Fruit fly (Drosophila melanogaster) whole organism, embryonic: ENCODE data around the gene wrd.
A peak's percentile ranks its signal among the peaks of the same experiment; 100 is the strongest.

ENCODE experiments used
- B-H2 ChIP-seq: fragments of 200-800 bp; sonication (Bioruptor generic); optimal IDR thresholded peaks from 2 replicates; lab custom pipeline; 2018; ENCODE audit warnings: missing biosample characterization, mild to moderate bottlenecking, missing genetic modification characterization
- CG10366 ChIP-seq: fragments of 200-800 bp; sonication (Bioruptor generic); IDR thresholded peaks from 2 replicates; pipeline ENCODE4 v1.3.6; 2022; ENCODE audit warnings: missing biosample characterization, missing genetic modification characterization
- CG11085 ChIP-seq: fragments of 200-800 bp; sonication (Bioruptor generic); IDR thresholded peaks from 2 replicates; pipeline ENCODE4 v1.3.6; 2022; ENCODE audit warnings: missing biosample characterization, missing genetic modification characterization
- CG12155 ChIP-seq: fragments of 200-800 bp; sonication (Bioruptor generic); optimal IDR thresholded peaks from 3 replicates; lab custom pipeline; 2016; ENCODE audit warnings: missing biosample characterization, missing genetic modification characterization
- CG12391 ChIP-seq: fragments of 200-800 bp; sonication (Bioruptor generic); optimal IDR thresholded peaks from 3 replicates; lab custom pipeline; 2018; ENCODE audit warnings: missing biosample characterization, mild to moderate bottlenecking, missing genetic modification characterization, moderate library complexity
- CG12744 ChIP-seq: fragments of 200-800 bp; sonication (Bioruptor generic); optimal IDR thresholded peaks from 2 replicates; lab custom pipeline; 2016; ENCODE audit warnings: missing biosample characterization, missing genetic modification characterization
- CG13296 ChIP-seq: fragments of 200-800 bp; sonication (Bioruptor generic); optimal IDR thresholded peaks from 3 replicates; lab custom pipeline; 2018; ENCODE audit warnings: missing biosample characterization, mild to moderate bottlenecking, missing genetic modification characterization
- CG13775 ChIP-seq: fragments of 200-800 bp; sonication (Bioruptor generic); optimal IDR thresholded peaks from 3 replicates; lab custom pipeline; 2017; ENCODE audit warnings: missing biosample characterization, mild to moderate bottlenecking, missing genetic modification characterization
- CG14014 ChIP-seq: fragments of 200-800 bp; sonication (Bioruptor generic); IDR thresholded peaks from 2 replicates; pipeline ENCODE4 v1.3.6; 2022; ENCODE audit warnings: missing biosample characterization, missing genetic modification characterization
- CG14050 ChIP-seq: fragments of 200-800 bp; sonication (Bioruptor generic); IDR thresholded peaks from 3 replicates; pipeline ENCODE4 v1.3.6; 2022; ENCODE audit warnings: missing biosample characterization, missing genetic modification characterization
- CG14710 ChIP-seq: fragments of 200-800 bp; sonication (Bioruptor generic); optimal IDR thresholded peaks from 3 replicates; lab custom pipeline; 2019; ENCODE audit warnings: missing biosample characterization, mild to moderate bottlenecking, missing genetic modification characterization, moderate library complexity
- CG17359 ChIP-seq: fragments of 200-800 bp; sonication (Bioruptor generic); optimal IDR thresholded peaks from 3 replicates; lab custom pipeline; 2018; ENCODE audit warnings: missing biosample characterization, mild to moderate bottlenecking, missing genetic modification characterization, moderate library complexity
- CG1832 ChIP-seq: fragments of 200-800 bp; sonication (Bioruptor generic); optimal IDR thresholded peaks from 2 replicates; lab custom pipeline; 2017; ENCODE audit warnings: missing biosample characterization, mild to moderate bottlenecking, missing genetic modification characterization, inconsistent platforms
- CG18476 ChIP-seq: fragments of 200-800 bp; sonication (Bioruptor generic); optimal IDR thresholded peaks from 2 replicates; lab custom pipeline; 2016; ENCODE audit warnings: missing biosample characterization, mild to moderate bottlenecking, missing genetic modification characterization
- CG31224 ChIP-seq: fragments of 200-800 bp; sonication (Bioruptor generic); IDR thresholded peaks from 2 replicates; pipeline ENCODE4 v1.3.6; 2022; ENCODE audit warnings: missing biosample characterization, missing genetic modification characterization
- CG3407 ChIP-seq: fragments of 200-800 bp; sonication (Bioruptor generic); optimal IDR thresholded peaks from 2 replicates; lab custom pipeline; 2018; ENCODE audit warnings: missing biosample characterization, mild to moderate bottlenecking, missing genetic modification characterization
- CG3838 ChIP-seq: fragments of 200-800 bp; sonication (Bioruptor generic); optimal IDR thresholded peaks from 3 replicates; lab custom pipeline; 2016; ENCODE audit warnings: missing biosample characterization, missing genetic modification characterization
- CG4282 ChIP-seq: fragments of 200-800 bp; sonication (Bioruptor generic); optimal IDR thresholded peaks from 2 replicates; lab custom pipeline; 2016; ENCODE audit warnings: missing biosample characterization, missing genetic modification characterization
- CG4328 ChIP-seq: fragments of 200-800 bp; sonication (Bioruptor generic); optimal IDR thresholded peaks from 3 replicates; lab custom pipeline; 2017; ENCODE audit warnings: missing biosample characterization, missing genetic modification reagents, missing genetic modification characterization
- CG4424 ChIP-seq: fragments of 200-800 bp; sonication (Bioruptor generic); optimal IDR thresholded peaks from 3 replicates; lab custom pipeline; 2016; ENCODE audit warnings: missing biosample characterization, missing genetic modification characterization
- CG4617 ChIP-seq: fragments of 200-800 bp; sonication (Bioruptor generic); optimal IDR thresholded peaks from 3 replicates; lab custom pipeline; 2016; ENCODE audit warnings: missing biosample characterization, missing genetic modification characterization, borderline replicate concordance
- CG5180 ChIP-seq: fragments of 200-800 bp; sonication (Bioruptor generic); optimal IDR thresholded peaks from 3 replicates; lab custom pipeline; 2017; ENCODE audit warnings: missing biosample characterization, missing genetic modification characterization, mild to moderate bottlenecking, moderate library complexity, missing genetic modification reagents
- CG6765 ChIP-seq: fragments of 200-800 bp; sonication (Bioruptor generic); optimal IDR thresholded peaks from 3 replicates; lab custom pipeline; 2017; ENCODE audit warnings: missing biosample characterization, mild to moderate bottlenecking, missing genetic modification characterization
- CG6791 ChIP-seq: fragments of 200-800 bp; sonication (Bioruptor generic); IDR thresholded peaks from 3 replicates; pipeline ENCODE4 v1.3.6; 2022; ENCODE audit warnings: missing biosample characterization, missing genetic modification characterization; ENCODE audit not compliant: partially characterized antibody
- CG7556 ChIP-seq: fragments of 200-800 bp; sonication (Bioruptor generic); optimal IDR thresholded peaks from 2 replicates; lab custom pipeline; 2017; ENCODE audit warnings: missing biosample characterization, mild to moderate bottlenecking, missing genetic modification characterization
- CG8478 ChIP-seq: fragments of >200 bp; optimal IDR thresholded peaks from 2 replicates; lab custom pipeline; 2018
- CTCF ChIP-seq: fragments of 200-800 bp; sonication (Bioruptor generic); optimal IDR thresholded peaks from 2 replicates; lab custom pipeline; 2017; ENCODE audit warnings: missing biosample characterization, mild to moderate bottlenecking, missing genetic modification characterization, moderate library complexity
- Dfd ChIP-seq, 2 experiments: fragments of >200 bp; optimal IDR thresholded peaks; 2 replicates each; lab custom pipeline; 2017; ENCODE audit warnings: missing biosample characterization in 2 of 2, missing genetic modification characterization in 2 of 2
- Dp ChIP-seq: fragments of 200-800 bp; sonication (Bioruptor generic); optimal IDR thresholded peaks from 2 replicates; lab custom pipeline; 2018; ENCODE audit warnings: missing biosample characterization, mild to moderate bottlenecking, missing genetic modification characterization, moderate library complexity
- E2f1 ChIP-seq: fragments of 200-800 bp; sonication (Bioruptor generic); IDR thresholded peaks from 2 replicates; pipeline ENCODE4 v1.3.6; 2022; ENCODE audit warnings: missing biosample characterization, missing genetic modification characterization
- E2f2 ChIP-seq: fragments of 200-800 bp; sonication (Bioruptor generic); IDR thresholded peaks from 2 replicates; pipeline ENCODE4 v1.3.6; 2022; ENCODE audit warnings: missing biosample characterization, missing genetic modification characterization
- GATAe ChIP-seq: fragments of 200-800 bp; sonication (Bioruptor generic); conservative IDR thresholded peaks from 2 replicates; pipeline ENCODE4 v1.3.6; 2022; ENCODE audit warnings: missing biosample characterization, missing genetic modification characterization
- Gsc ChIP-seq: fragments of 200-800 bp; sonication (Bioruptor generic); IDR thresholded peaks from 2 replicates; pipeline ENCODE4 v1.3.6; 2022; ENCODE audit warnings: missing biosample characterization, missing genetic modification characterization
- Rx ChIP-seq: fragments of 200-800 bp; sonication (Bioruptor generic); IDR thresholded peaks from 2 replicates; pipeline ENCODE4 v1.3.6; 2022; ENCODE audit warnings: missing biosample characterization, missing genetic modification characterization
- Side ChIP-seq: fragments of 200-800 bp; sonication (Bioruptor generic); optimal IDR thresholded peaks from 2 replicates; lab custom pipeline; 2016; ENCODE audit warnings: missing biosample characterization, missing genetic modification characterization
- Sry-β ChIP-seq: fragments of 200-800 bp; sonication (Bioruptor generic); optimal IDR thresholded peaks from 2 replicates; lab custom pipeline; 2018; ENCODE audit warnings: missing biosample characterization, mild to moderate bottlenecking, missing genetic modification characterization, moderate library complexity
- YL-1 ChIP-seq: fragments of 200-800 bp; sonication (Bioruptor generic); optimal IDR thresholded peaks from 3 replicates; lab custom pipeline; 2017; ENCODE audit warnings: missing biosample characterization, mild to moderate bottlenecking, missing genetic modification characterization
- ac ChIP-seq: fragments of 200-800 bp; sonication (Bioruptor generic); optimal IDR thresholded peaks from 3 replicates; lab custom pipeline; 2017; ENCODE audit warnings: missing biosample characterization, mild to moderate bottlenecking, missing genetic modification characterization
- ap ChIP-seq: fragments of 200-800 bp; sonication (Bioruptor generic); IDR thresholded peaks from 2 replicates; pipeline ENCODE4 v1.3.6; 2022; ENCODE audit warnings: missing biosample characterization, missing genetic modification characterization
- cato ChIP-seq: fragments of 200-800 bp; sonication (Bioruptor generic); optimal IDR thresholded peaks from 2 replicates; lab custom pipeline; 2016; ENCODE audit warnings: missing biosample characterization, missing genetic modification characterization, borderline replicate concordance
- dimm ChIP-seq: fragments of 200-800 bp; sonication (Bioruptor generic); IDR thresholded peaks from 2 replicates; pipeline ENCODE4 v1.3.6; 2022; ENCODE audit warnings: missing biosample characterization, missing genetic modification characterization
- dm ChIP-seq: fragments of 200-800 bp; sonication (Bioruptor generic); optimal IDR thresholded peaks from 3 replicates; lab custom pipeline; 2016; ENCODE audit warnings: missing biosample characterization, missing genetic modification characterization
- dmrt99B ChIP-seq: fragments of 200-800 bp; sonication (Bioruptor generic); optimal IDR thresholded peaks from 2 replicates; lab custom pipeline; 2018; ENCODE audit warnings: missing biosample characterization, mild to moderate bottlenecking, missing genetic modification characterization, moderate library complexity
- ems ChIP-seq: fragments of 200-800 bp; sonication (Bioruptor generic); optimal IDR thresholded peaks from 3 replicates; lab custom pipeline; 2016; ENCODE audit warnings: missing biosample characterization, missing genetic modification characterization
- en ChIP-seq: fragments of 200-800 bp; sonication (Bioruptor generic); optimal IDR thresholded peaks from 2 replicates; lab custom pipeline; 2016; ENCODE audit warnings: missing biosample characterization, missing genetic modification characterization
- ewg ChIP-seq: fragments of 200-800 bp; sonication (Bioruptor generic); optimal IDR thresholded peaks from 3 replicates; lab custom pipeline; 2017; ENCODE audit warnings: mild to moderate bottlenecking, missing biosample characterization, missing genetic modification reagents, missing genetic modification characterization
- fru ChIP-seq: fragments of >200 bp; optimal IDR thresholded peaks from 2 replicates; lab custom pipeline; 2017
- fu2 ChIP-seq: fragments of 200-800 bp; sonication (Bioruptor generic); optimal IDR thresholded peaks from 2 replicates; lab custom pipeline; 2016; ENCODE audit warnings: missing biosample characterization, missing genetic modification characterization
- gcm2 ChIP-seq: fragments of 200-800 bp; sonication (Bioruptor generic); optimal IDR thresholded peaks from 2 replicates; lab custom pipeline; 2016; ENCODE audit warnings: missing biosample characterization, missing genetic modification characterization
- hth ChIP-seq: fragments of >200 bp; optimal IDR thresholded peaks from 2 replicates; lab custom pipeline; 2017; ENCODE audit warnings: inconsistent platforms
- lmd ChIP-seq: fragments of 200-800 bp; sonication (Bioruptor generic); IDR thresholded peaks from 2 replicates; pipeline ENCODE4 v1.3.6; 2022; ENCODE audit warnings: missing biosample characterization, missing genetic modification characterization
- otp ChIP-seq: fragments of 200-800 bp; sonication (Bioruptor generic); IDR thresholded peaks from 3 replicates; pipeline ENCODE4, ENCODE4 v1.3.6; 2022; ENCODE audit warnings: missing biosample characterization, missing genetic modification characterization
- slbo ChIP-seq: fragments of 200-800 bp; sonication (Bioruptor generic); IDR thresholded peaks from 2 replicates; pipeline ENCODE4 v1.3.6; 2022; ENCODE audit warnings: missing biosample characterization, missing genetic modification characterization

wrd gene

DNA sequence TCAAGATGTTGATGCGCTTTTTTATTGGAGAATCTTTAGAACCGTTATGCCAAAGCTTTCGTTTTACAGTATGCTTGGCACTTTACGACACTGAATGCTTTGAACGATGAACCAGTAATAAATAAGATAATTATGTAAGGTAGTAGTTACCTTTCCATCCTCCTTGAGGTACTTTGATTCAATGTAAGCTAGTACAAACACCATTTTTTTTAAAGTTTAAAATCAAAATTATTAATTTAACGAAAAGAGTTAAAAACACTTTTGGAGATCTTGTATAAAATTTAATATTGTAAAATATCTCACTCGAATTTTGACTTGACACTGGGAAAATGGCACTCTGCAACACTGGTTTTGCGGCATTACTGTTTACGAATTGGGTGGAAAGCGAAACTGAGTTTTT is 17.8 kb downstream of the wrd start, which contains the start of the genes Arp5 and CG7208 (continued):
- TF ChIP-seq CG17359 (peak; percentile 74), CG31224 (GFP tag; lab: Robert Waterston, UW) (peak; percentile 35; the same call in 1 of the 2 replicates), ap (GFP tag; lab: Robert Waterston, UW) (0 out of 2 replicates have a peak, but pooled peaks have one; percentile 30), Sry-β (GFP tag; lab: Kevin White, UChicago) (peak; percentile 73), GATAe (GFP tag; lab: Robert Waterston, UW) (no peak), B-H2 (GFP tag; lab: Kevin White, UChicago) (peak; percentile 71), YL-1 (GFP tag; lab: Kevin White, UChicago) (peak; percentile 53), ewg (peak; percentile 48), hth (lab: Kevin White, UChicago) (no peak), E2f1 (GFP tag; lab: Robert Waterston, UW) (0 out of 2 replicates have a peak, but pooled peaks have one; percentile 30), CG4328 (GFP tag; lab: Kevin White, UChicago) (peak; percentile 49), CG14014 (GFP tag; lab: Robert Waterston, UW) (no peak; the same call in none of the 2 replicates), dm (GFP tag; lab: Kevin White, UChicago) (peak; percentile 5), lmd (peak; percentile 61; the same call in 1 of the 2 replicates), CG11085 (GFP tag; lab: Robert Waterston, UW) (peak; percentile 59), CG8478 (lab: Kevin White, UChicago) (no peak), cato (GFP tag; lab: Kevin White, UChicago) (peak; percentile 34), CG4424 (GFP tag; lab: Kevin White, UChicago) (peak; percentile 49), CG6791 (GFP tag; lab: Robert Waterston, UW) (no peak), CG12744 (GFP tag; lab: Kevin White, UChicago) (peak; percentile 44), ems (GFP tag; lab: Kevin White, UChicago) (peak; percentile 73), CG14050 (GFP tag; lab: Robert Waterston, UW) (0 out of 3 replicates have a peak, but pooled peaks have one; percentile 13), CG13775 (peak; percentile 78), ac (GFP tag; lab: Kevin White, UChicago) (no peak), Gsc (GFP tag; lab: Robert Waterston, UW) (no peak), CG12391 (peak; percentile 82), dmrt99B (tag; lab: Kevin White, UChicago) (no peak), en (peak; percentile 0), gcm2 (GFP tag; lab: Kevin White, UChicago) (no peak), otp (GFP tag; lab: Robert Waterston, UW) (no peak), slbo (GFP tag; lab: Robert Waterston, UW) (peak; percentile 85), CG5180 (GFP tag; lab: Kevin White, UChicago) (no peak), CG3838 (GFP tag; lab: Kevin White, UChicago) (peak; percentile 25), CG6765 (GFP tag; lab: Kevin White, UChicago) (peak; percentile 34), CG4282 (GFP tag; lab: Kevin White, UChicago) (no peak), CG1832 (GFP tag; lab: Kevin White, UChicago) (no peak), CG14710 (tag; lab: Kevin White, UChicago) (peak; percentile 86), fu2 (GFP tag; lab: Kevin White, UChicago) (peak; percentile 62), CG13296 (GFP tag; lab: Kevin White, UChicago) (peak; percentile 73), Dp (GFP tag; lab: Kevin White, UChicago) (peak; percentile 37), CG10366 (GFP tag; lab: Robert Waterston, UW) (peak; percentile 48), CG12155 (GFP tag; lab: Kevin White, UChicago) (peak; percentile 73), E2f2 (GFP tag; lab: Robert Waterston, UW) (peak; percentile 60; the same call in 1 of the 2 replicates), Rx (GFP tag; lab: Robert Waterston, UW) (no peak), CTCF (peak; percentile 6), Side (GFP tag; lab: Kevin White, UChicago) (peak; percentile 38), CG4617 (GFP tag; lab: Kevin White, UChicago) (peak; percentile 73), CG18476 (GFP tag; lab: Kevin White, UChicago) (peak; percentile 63), dimm (GFP tag; lab: Robert Waterston, UW) (no peak), Dfd (GFP tag; optimal IDR thresholded peaks at IDR 0.05; lab: Kevin White, UChicago) (no peak), CG3407 (GFP tag; lab: Kevin White, UChicago) (peak; percentile 30), CG7556 (GFP tag; lab: Kevin White, UChicago) (peak; percentile 60), fru (lab: Kevin White, UChicago) (no peak)
